Fruit fly (Drosophila melanogaster) whole organism, wandering third instar larva: Measurements from ENCODE around the gene CaMKII.

ENCODE experiments used
- Hr83 ChIP-seq: fragments of 200-300 bp; sonication (Bioruptor generic); optimal IDR thresholded peaks from 2 replicates; lab custom pipeline; 2016; ENCODE audit warnings: missing biosample characterization, mild to moderate bottlenecking, missing genetic modification characterization, moderate library complexity; ENCODE audit not compliant: poor library complexity, severe bottlenecking
- fru ChIP-seq: fragments of 200-800 bp; sonication (Bioruptor generic); optimal IDR thresholded peaks from 3 replicates; lab custom pipeline; 2016; ENCODE audit warnings: missing biosample characterization, mild to moderate bottlenecking, missing genetic modification characterization

DNA sequence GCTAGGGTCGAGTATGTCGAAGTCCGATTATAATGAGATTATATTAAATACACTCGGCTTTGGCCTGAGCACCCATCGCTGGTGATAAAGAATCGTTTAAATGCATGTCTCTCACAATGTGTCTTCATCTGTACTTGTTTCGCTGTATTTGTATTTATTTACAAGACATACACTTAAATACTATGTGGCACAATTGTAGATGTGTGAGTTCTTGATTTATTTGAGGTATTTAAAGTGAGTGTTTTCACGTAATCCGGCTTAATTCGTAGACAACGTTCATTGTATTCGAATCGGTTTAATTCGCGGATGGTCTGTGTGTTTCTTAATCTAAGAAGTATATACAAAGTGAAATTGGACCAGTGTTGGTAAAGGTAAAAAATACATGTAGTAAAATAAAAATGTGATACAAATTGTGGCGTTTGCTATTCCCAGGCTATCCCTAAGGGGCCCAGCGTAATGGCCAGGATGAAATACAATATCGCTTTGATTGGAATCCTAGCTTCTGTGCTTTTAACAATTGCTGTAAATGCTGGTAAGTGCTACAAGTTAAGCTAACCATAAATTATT is 11.2 kb upstream of the CaMKII start, which contains the start of gene Zyx:
- TF ChIP-seq Hr83 (GFP tag; lab: Kevin White, UChicago) (no peak), fru (GFP tag; lab: Kevin White, UChicago) (no peak)
